Fruit fly (Drosophila melanogaster) whole organism, embryonic: ENCODE measurements around the gene CG33552.

ENCODE experiments used
- Abd-B ChIP-seq: fragments of 200-800 bp; sonication (Bioruptor generic); optimal IDR thresholded peaks from 2 replicates; lab custom pipeline; 2018; ENCODE audit warnings: missing biosample characterization, mild to moderate bottlenecking, missing genetic modification characterization, moderate library complexity
- Ada2b ChIP-seq: fragments of 200-800 bp; sonication (Bioruptor generic); IDR thresholded peaks from 2 replicates; pipeline ENCODE4 v1.3.6; 2022; ENCODE audit warnings: missing biosample characterization, missing genetic modification characterization
- BtbVII ChIP-seq: fragments of 200-800 bp; sonication (Bioruptor generic); optimal IDR thresholded peaks from 3 replicates; lab custom pipeline; 2017; ENCODE audit warnings: missing biosample characterization, mild to moderate bottlenecking, missing genetic modification characterization
- CG10209 ChIP-seq: fragments of 200-800 bp; sonication (Bioruptor generic); optimal IDR thresholded peaks from 3 replicates; lab custom pipeline; 2017; ENCODE audit warnings: missing biosample characterization, mild to moderate bottlenecking, missing genetic modification characterization, missing genetic modification reagents
- CG10366 ChIP-seq: fragments of 200-800 bp; sonication (Bioruptor generic); IDR thresholded peaks from 2 replicates; pipeline ENCODE4 v1.3.6; 2022; ENCODE audit warnings: missing biosample characterization, missing genetic modification characterization
- CG11695 ChIP-seq: fragments of 200-800 bp; sonication (Bioruptor generic); IDR thresholded peaks from 3 replicates; pipeline ENCODE4 v1.3.6; 2022; ENCODE audit warnings: missing biosample characterization, missing genetic modification characterization
- CG15269 ChIP-seq: fragments of 200-800 bp; sonication (Bioruptor generic); optimal IDR thresholded peaks from 2 replicates; lab custom pipeline; 2018; ENCODE audit warnings: missing biosample characterization, mild to moderate bottlenecking, missing genetic modification characterization, moderate library complexity
- CG15514 ChIP-seq: fragments of 200-800 bp; sonication (Bioruptor generic); optimal IDR thresholded peaks from 3 replicates; lab custom pipeline; 2017; ENCODE audit warnings: missing biosample characterization, missing genetic modification characterization, mild to moderate bottlenecking, moderate library complexity, missing genetic modification reagents
- CG15696 ChIP-seq: fragments of 200-800 bp; sonication (Bioruptor generic); optimal IDR thresholded peaks from 2 replicates; lab custom pipeline; 2019; ENCODE audit warnings: missing biosample characterization, mild to moderate bottlenecking, missing genetic modification characterization, moderate library complexity
- CG17385 ChIP-seq: fragments of 200-800 bp; sonication (Bioruptor generic); optimal IDR thresholded peaks from 3 replicates; lab custom pipeline; 2018; ENCODE audit warnings: missing biosample characterization, mild to moderate bottlenecking, missing genetic modification characterization
- CG2199 ChIP-seq: fragments of 200-800 bp; sonication (Bioruptor generic); IDR thresholded peaks from 3 replicates; pipeline ENCODE4 v1.3.6; 2022; ENCODE audit warnings: missing biosample characterization, missing genetic modification characterization
- CG2678 ChIP-seq: fragments of 200-800 bp; sonication (Bioruptor generic); optimal IDR thresholded peaks from 3 replicates; lab custom pipeline; 2019; ENCODE audit warnings: missing biosample characterization, mild to moderate bottlenecking, missing genetic modification characterization, moderate library complexity
- CG2889 ChIP-seq: fragments of 200-800 bp; sonication (Bioruptor generic); IDR thresholded peaks from 3 replicates; pipeline ENCODE4 v1.3.6; 2022; ENCODE audit warnings: missing biosample characterization, missing genetic modification characterization
- CG33557 ChIP-seq: fragments of 200-800 bp; sonication (Bioruptor generic); optimal IDR thresholded peaks from 2 replicates; lab custom pipeline; 2019; ENCODE audit warnings: missing biosample characterization, mild to moderate bottlenecking, missing genetic modification characterization, moderate library complexity
- CG4424 ChIP-seq: fragments of 200-800 bp; sonication (Bioruptor generic); optimal IDR thresholded peaks from 3 replicates; lab custom pipeline; 2016; ENCODE audit warnings: missing biosample characterization, missing genetic modification characterization
- CG7372 ChIP-seq: fragments of 200-800 bp; sonication (Bioruptor generic); IDR thresholded peaks from 2 replicates; pipeline ENCODE4 v1.3.6; 2022; ENCODE audit warnings: missing biosample characterization, missing genetic modification characterization
- CG7556 ChIP-seq: fragments of 200-800 bp; sonication (Bioruptor generic); optimal IDR thresholded peaks from 2 replicates; lab custom pipeline; 2017; ENCODE audit warnings: missing biosample characterization, mild to moderate bottlenecking, missing genetic modification characterization
- CG8281 ChIP-seq: fragments of 200-800 bp; sonication (Bioruptor generic); optimal IDR thresholded peaks from 2 replicates; lab custom pipeline; 2018; ENCODE audit warnings: missing biosample characterization, mild to moderate bottlenecking, missing genetic modification characterization, moderate library complexity
- CG8924 ChIP-seq: fragments of 200-800 bp; optimal IDR thresholded peaks from 3 replicates; lab custom pipeline; 2019; ENCODE audit warnings: missing biosample characterization, mild to moderate bottlenecking, missing genetic modification characterization, moderate library complexity
- CG9727 ChIP-seq: fragments of 200-800 bp; sonication (Bioruptor generic); optimal IDR thresholded peaks from 3 replicates; lab custom pipeline; 2017; ENCODE audit warnings: missing biosample characterization, mild to moderate bottlenecking, missing genetic modification characterization
- CkIIα-i1 ChIP-seq: fragments of 200-800 bp; sonication (Bioruptor generic); IDR thresholded peaks from 2 replicates; pipeline ENCODE4 v1.3.6; 2022; ENCODE audit warnings: missing biosample characterization, missing genetic modification characterization
- D19B ChIP-seq: fragments of 200-800 bp; sonication (Bioruptor generic); optimal IDR thresholded peaks from 2 replicates; lab custom pipeline; 2017; ENCODE audit warnings: missing biosample characterization, mild to moderate bottlenecking, missing genetic modification characterization
- Dll ChIP-seq: fragments of 200-800 bp; sonication (Bioruptor generic); IDR thresholded peaks from 4 replicates; pipeline ENCODE4 v1.3.6; 2022; ENCODE audit warnings: missing biosample characterization, missing genetic modification characterization; ENCODE audit not compliant: partially characterized antibody
- Dp ChIP-seq: fragments of 200-800 bp; sonication (Bioruptor generic); optimal IDR thresholded peaks from 2 replicates; lab custom pipeline; 2018; ENCODE audit warnings: missing biosample characterization, mild to moderate bottlenecking, missing genetic modification characterization, moderate library complexity
- E2f1 ChIP-seq: fragments of 200-800 bp; sonication (Bioruptor generic); IDR thresholded peaks from 2 replicates; pipeline ENCODE4 v1.3.6; 2022; ENCODE audit warnings: missing biosample characterization, missing genetic modification characterization
- H15 ChIP-seq: fragments of 200-800 bp; sonication (Bioruptor generic); IDR thresholded peaks from 3 replicates; pipeline ENCODE4 v1.3.6; 2022; ENCODE audit warnings: missing biosample characterization, missing genetic modification characterization
- H2.0 ChIP-seq: fragments of 200-800 bp; sonication (Bioruptor generic); IDR thresholded peaks from 2 replicates; pipeline ENCODE4 v1.3.6; 2022; ENCODE audit warnings: missing biosample characterization, missing genetic modification characterization
- Hand ChIP-seq: fragments of 200-800 bp; sonication (Bioruptor generic); optimal IDR thresholded peaks from 2 replicates; lab custom pipeline; 2017; ENCODE audit warnings: mild to moderate bottlenecking, missing biosample characterization, missing genetic modification reagents, missing genetic modification characterization
- HmgD ChIP-seq: fragments of 200-800 bp; sonication (Bioruptor generic); optimal IDR thresholded peaks from 3 replicates; lab custom pipeline; 2016; ENCODE audit warnings: missing biosample characterization, missing genetic modification characterization
- HmgZ ChIP-seq: fragments of 200-800 bp; sonication (Bioruptor generic); optimal IDR thresholded peaks from 2 replicates; lab custom pipeline; 2018; ENCODE audit warnings: missing biosample characterization, mild to moderate bottlenecking, missing genetic modification characterization
- Hr51 ChIP-seq, 2 experiments: fragments of 200-800 bp; sonication (Bioruptor generic); optimal IDR thresholded peaks; 2 replicates in 1 of 2; 3 replicates in 1 of 2; lab custom pipeline; 2016 to 2018; ENCODE audit warnings: missing biosample characterization in 2 of 2, missing genetic modification characterization in 2 of 2, mild to moderate bottlenecking in 1 of 2, moderate library complexity in 1 of 2
- Hsf ChIP-seq: fragments of 200-800 bp; sonication (Bioruptor generic); optimal IDR thresholded peaks from 3 replicates; lab custom pipeline; 2016; ENCODE audit warnings: missing biosample characterization, missing genetic modification characterization
- Lim3 ChIP-seq: fragments of 200-800 bp; sonication (Bioruptor generic); IDR thresholded peaks from 2 replicates; pipeline ENCODE4 v1.3.6; 2022; ENCODE audit warnings: missing biosample characterization, missing genetic modification characterization
- Sox102F ChIP-seq: fragments of 200-800 bp; sonication (Bioruptor generic); optimal IDR thresholded peaks from 2 replicates; lab custom pipeline; 2018; ENCODE audit warnings: missing biosample characterization, mild to moderate bottlenecking, missing genetic modification characterization, moderate library complexity
- az2 ChIP-seq: fragments of 200-800 bp; sonication (Bioruptor generic); optimal IDR thresholded peaks from 3 replicates; lab custom pipeline; 2016; ENCODE audit warnings: missing biosample characterization, missing genetic modification characterization
- cato ChIP-seq: fragments of 200-800 bp; sonication (Bioruptor generic); optimal IDR thresholded peaks from 2 replicates; lab custom pipeline; 2016; ENCODE audit warnings: missing biosample characterization, missing genetic modification characterization, borderline replicate concordance
- corto ChIP-seq: fragments of 200-800 bp; sonication (Bioruptor generic); optimal IDR thresholded peaks from 2 replicates; lab custom pipeline; 2016; ENCODE audit warnings: missing biosample characterization, mild to moderate bottlenecking, missing genetic modification characterization, moderate library complexity
- dimm ChIP-seq: fragments of 200-800 bp; sonication (Bioruptor generic); IDR thresholded peaks from 2 replicates; pipeline ENCODE4 v1.3.6; 2022; ENCODE audit warnings: missing biosample characterization, missing genetic modification characterization
- gcm ChIP-seq: fragments of 200-800 bp; sonication (Bioruptor generic); optimal IDR thresholded peaks from 2 replicates; lab custom pipeline; 2019; ENCODE audit warnings: missing biosample characterization, mild to moderate bottlenecking, missing genetic modification characterization, moderate library complexity
- gro ChIP-seq: fragments of 200-800 bp; sonication (Bioruptor generic); optimal IDR thresholded peaks from 2 replicates; lab custom pipeline; 2016; ENCODE audit warnings: missing biosample characterization, missing genetic modification characterization
- lola ChIP-seq, 3 experiments: fragments of >200 bp in 2 of 3; fragments of 200-800 bp in 1 of 3; sonication (Bioruptor generic) in 1 of 3; optimal IDR thresholded peaks; 2 replicates each; lab custom pipeline; 2017 to 2019; ENCODE audit warnings: missing biosample characterization in 3 of 3, missing genetic modification characterization in 3 of 3, mild to moderate bottlenecking in 1 of 3, moderate library complexity in 1 of 3
- org-1 ChIP-seq: fragments of 200-800 bp; sonication (Bioruptor generic); optimal IDR thresholded peaks from 2 replicates; lab custom pipeline; 2017; ENCODE audit warnings: missing biosample characterization, missing genetic modification characterization
- otp ChIP-seq: fragments of 200-800 bp; sonication (Bioruptor generic); IDR thresholded peaks from 3 replicates; pipeline ENCODE4, ENCODE4 v1.3.6; 2022; ENCODE audit warnings: missing biosample characterization, missing genetic modification characterization
- pfk ChIP-seq: fragments of 200-800 bp; sonication (Bioruptor generic); optimal IDR thresholded peaks from 2 replicates; lab custom pipeline; 2018; ENCODE audit warnings: missing biosample characterization, mild to moderate bottlenecking, missing genetic modification characterization, moderate library complexity
- ranshi ChIP-seq: fragments of 200-800 bp; sonication (Bioruptor generic); IDR thresholded peaks from 2 replicates; pipeline ENCODE4 v1.3.6; 2022; ENCODE audit warnings: missing biosample characterization, missing genetic modification characterization
- scrt ChIP-seq: fragments of 200-800 bp; sonication (Bioruptor generic); optimal IDR thresholded peaks from 2 replicates; lab custom pipeline; 2018; ENCODE audit warnings: missing biosample characterization, mild to moderate bottlenecking, missing genetic modification characterization, moderate library complexity
- slp2 ChIP-seq: fragments of 200-800 bp; sonication (Bioruptor generic); optimal IDR thresholded peaks from 2 replicates; lab custom pipeline; 2016; ENCODE audit warnings: missing biosample characterization, missing genetic modification characterization
- tap ChIP-seq: fragments of 200-800 bp; optimal IDR thresholded peaks from 3 replicates; lab custom pipeline; 2019; ENCODE audit warnings: missing biosample characterization, mild to moderate bottlenecking, missing genetic modification characterization, moderate library complexity
- tio ChIP-seq: fragments of 200-800 bp; sonication (Bioruptor generic); optimal IDR thresholded peaks from 2 replicates; lab custom pipeline; 2017; ENCODE audit warnings: missing biosample characterization, missing genetic modification characterization, inconsistent platforms
- tup ChIP-seq: fragments of 200-800 bp; sonication (Bioruptor generic); optimal IDR thresholded peaks from 2 replicates; lab custom pipeline; 2016; ENCODE audit warnings: missing biosample characterization, mild to moderate bottlenecking, missing genetic modification characterization, moderate library complexity

The CG33552 gene

dm6 chr2L:16647773-16648172 is 34.5 kb upstream of the CG33552 start (continued):
- TF ChIP-seq slp2 (GFP tag; lab: Kevin White, UChicago) (no peak), BtbVII (peak; percentile 47), CG8281 (tag; lab: Kevin White, UChicago) (peak; percentile 25), HmgD (no peak), tap (tag; lab: Kevin White, UChicago) (peak; percentile 25), CG15269 (peak; percentile 67), Dll (GFP tag; lab: Robert Waterston, UW) (no peak), Hand (GFP tag; lab: Kevin White, UChicago) (peak; percentile 63), CG17385 (GFP tag; lab: Kevin White, UChicago) (peak; percentile 32), scrt (peak; percentile 62), CG15696 (tag; lab: Kevin White, UChicago) (peak; percentile 11), CG11695 (GFP tag; lab: Robert Waterston, UW) (0 out of 3 replicates have a peak, but pooled peaks have one; percentile 47), CG33557 (GFP tag; lab: Kevin White, UChicago) (no peak), gcm (GFP tag; lab: Kevin White, UChicago) (peak; percentile 11), Sox102F (peak; percentile 58), Ada2b (GFP tag; lab: Robert Waterston, UW) (peak; percentile 62), gro (GFP tag; lab: Kevin White, UChicago) (no peak), CG10209 (GFP tag; lab: Kevin White, UChicago) (peak; percentile 49), CG2678 (tag; lab: Kevin White, UChicago) (peak; percentile 75), Lim3 (GFP tag; lab: Robert Waterston, UW) (no peak), pfk (GFP tag; lab: Kevin White, UChicago) (no peak), Dp (GFP tag; lab: Kevin White, UChicago) (no peak), CG9727 (peak; percentile 66), H2.0 (0 out of 2 replicates have a peak, but pooled peaks have one; percentile 4), CG2199 (GFP tag; lab: Robert Waterston, UW) (no peak), CG4424 (peak; percentile 47), HmgZ (tag; lab: Kevin White, UChicago) (no peak), tio (peak; percentile 10), CG7372 (no peak), CkIIα-i1 (GFP tag; lab: Robert Waterston, UW) (no peak), CG10366 (GFP tag; lab: Robert Waterston, UW) (peak; percentile 54), lola (GFP tag; optimal IDR thresholded peaks at IDR 0.05; lab: Kevin White, UChicago) (peak in 1 of 3 experiments; percentile 8), dimm (GFP tag; lab: Robert Waterston, UW) (no peak), corto (GFP tag; lab: Kevin White, UChicago) (no peak), CG8924 (tag; lab: Kevin White, UChicago) (peak; percentile 46), CG7556 (GFP tag; lab: Kevin White, UChicago) (peak; percentile 77), tup (GFP tag; lab: Kevin White, UChicago) (no peak), D19B (GFP tag; lab: Kevin White, UChicago) (peak; percentile 6), CG2889 (no peak), H15 (GFP tag; lab: Robert Waterston, UW) (0 out of 3 replicates have a peak, but pooled peaks have one; percentile 39), cato (GFP tag; lab: Kevin White, UChicago) (no peak), CG15514 (peak; percentile 38), ranshi (peak; percentile 61; the same call in 1 of the 2 replicates), az2 (no peak), Abd-B (GFP tag; lab: Kevin White, UChicago) (no peak), otp (GFP tag; lab: Robert Waterston, UW) (0 out of 3 replicates have a peak, but pooled peaks have one; percentile 9), Hr51 (GFP tag; optimal IDR thresholded peaks at IDR 0.05; lab: Kevin White, UChicago) (peak; percentile 42 to 60), org-1 (GFP tag; lab: Kevin White, UChicago) (peak; percentile 28), Hsf (GFP tag; lab: Kevin White, UChicago) (peak; percentile 16), E2f1 (0 out of 2 replicates have a peak, but pooled peaks have one; percentile 44)
